Fruit fly (Drosophila melanogaster): ENCODE results near the gene CG13081.

- TF ChIP-seq CG8478 (optimal IDR thresholded peaks at IDR 0.05): no peak
- TF ChIP-seq CTCF (optimal IDR thresholded peaks at IDR 0.05): no peak
These were observed 7.2 kb upstream of the CG13081 start, which contains the start of gene CG33116 for dm6 chr2L:19533247-19533646.

All from S2 (cell line).